Fruit fly (Drosophila melanogaster): ENCODE data around the gene CG44006.

- TF ChIP-seq D1 (tag; optimal IDR thresholded peaks at IDR 0.05) (peak; percentile 64), CG17806 (tag; optimal IDR thresholded peaks at IDR 0.05) (peak; percentile 75), CG34367 (tag; optimal IDR thresholded peaks at IDR 0.05) (peak; percentile 50), CG32121 (GFP tag; IDR thresholded peaks at IDR 0.05) (peak; percentile 23; the same call in 1 of the 2 replicates), EcR (GFP tag; optimal IDR thresholded peaks at IDR 0.05) (peak; percentile 91), CG14655 (GFP tag; optimal IDR thresholded peaks at IDR 0.05) (peak; percentile 91), Ets98B (GFP tag; IDR thresholded peaks at IDR 0.05) (peak; percentile 57)
Measured at dm6 chr3L:18079610-18080497, 9.9 kb upstream of the CG44006 start.
